Worm (Caenorhabditis elegans) whole organism, L3 larva: Measurements from ENCODE around the gene dao-3.

Experiments used
- ama-1 ChIP-seq: fragments of 150-350 bp; optimal IDR thresholded peaks from 2 replicates; lab custom pipeline; 2018
- ceh-82 ChIP-seq: fragments of 150-350 bp; optimal IDR thresholded peaks from 2 replicates; lab custom pipeline; 2014; ENCODE audit warnings: missing biosample characterization, missing genetic modification characterization
- lin-39 ChIP-seq: fragments of 150-350 bp; optimal IDR thresholded peaks from 2 replicates; lab custom pipeline; 2018; ENCODE audit warnings: missing biosample characterization, missing genetic modification reagents, missing genetic modification characterization
- nhr-25 ChIP-seq: sonication (generic microtip); optimal IDR thresholded peaks from 2 replicates; lab custom pipeline; 2017; ENCODE audit warnings: missing biosample characterization, missing genetic modification characterization
- nhr-28 ChIP-seq: fragments of 150-350 bp; optimal IDR thresholded peaks from 2 replicates; lab custom pipeline; 2014; ENCODE audit warnings: missing biosample characterization, missing genetic modification characterization
- pha-4 ChIP-seq: fragments of 150-350 bp; optimal IDR thresholded peaks from 2 replicates; lab custom pipeline; 2014; ENCODE audit warnings: missing biosample characterization, missing genetic modification reagents, missing genetic modification characterization
- pqm-1 ChIP-seq: fragments of 150-350 bp; optimal IDR thresholded peaks from 2 replicates; lab custom pipeline; 2017; ENCODE audit warnings: missing biosample characterization, missing genetic modification characterization, inconsistent platforms

- TF ChIP-seq ama-1 (no peak), ceh-82 (tag; lab: Kevin White, UChicago) (no peak), nhr-28 (tag; lab: Kevin White, UChicago) (no peak), pha-4 (no peak), lin-39 (tag; lab: Kevin White, UChicago) (no peak), pqm-1 (tag; lab: Kevin White, UChicago) (no peak), nhr-25 (no peak)
Observed at ce11 chrX:8083330-8083729, 3.0 kb downstream of the dao-3 start.
